Fruit fly (Drosophila melanogaster) whole organism, embryonic: ENCODE measurements around the gene Cep97.

Experiments used
- Atf6 ChIP-seq: fragments of 200-800 bp; sonication (Bioruptor generic); IDR thresholded peaks from 2 replicates; pipeline ENCODE4 v1.3.6; 2022; ENCODE audit warnings: missing biosample characterization, missing genetic modification characterization
- B-H2 ChIP-seq: fragments of 200-800 bp; sonication (Bioruptor generic); optimal IDR thresholded peaks from 2 replicates; lab custom pipeline; 2018; ENCODE audit warnings: missing biosample characterization, mild to moderate bottlenecking, missing genetic modification characterization
- CG13775 ChIP-seq: fragments of 200-800 bp; sonication (Bioruptor generic); optimal IDR thresholded peaks from 3 replicates; lab custom pipeline; 2017; ENCODE audit warnings: missing biosample characterization, mild to moderate bottlenecking, missing genetic modification characterization
- CG15011 ChIP-seq: fragments of 200-800 bp; sonication (Bioruptor generic); optimal IDR thresholded peaks from 3 replicates; lab custom pipeline; 2018; ENCODE audit warnings: missing biosample characterization, mild to moderate bottlenecking, missing genetic modification characterization
- CG15514 ChIP-seq: fragments of 200-800 bp; sonication (Bioruptor generic); optimal IDR thresholded peaks from 3 replicates; lab custom pipeline; 2017; ENCODE audit warnings: missing biosample characterization, missing genetic modification characterization, mild to moderate bottlenecking, moderate library complexity, missing genetic modification reagents
- CG15696 ChIP-seq: fragments of 200-800 bp; sonication (Bioruptor generic); optimal IDR thresholded peaks from 2 replicates; lab custom pipeline; 2019; ENCODE audit warnings: missing biosample characterization, mild to moderate bottlenecking, missing genetic modification characterization, moderate library complexity
- CG17361 ChIP-seq: fragments of 200-800 bp; sonication (Bioruptor generic); IDR thresholded peaks from 3 replicates; pipeline ENCODE4 v1.3.6; 2022; ENCODE audit warnings: missing biosample characterization, missing genetic modification characterization
- CG18764 ChIP-seq: fragments of 200-800 bp; sonication (Bioruptor generic); optimal IDR thresholded peaks from 3 replicates; lab custom pipeline; 2016; ENCODE audit warnings: missing biosample characterization, missing genetic modification characterization
- CG2889 ChIP-seq: fragments of 200-800 bp; sonication (Bioruptor generic); IDR thresholded peaks from 3 replicates; pipeline ENCODE4 v1.3.6; 2022; ENCODE audit warnings: missing biosample characterization, missing genetic modification characterization
- CG30020 ChIP-seq: fragments of 200-800 bp; optimal IDR thresholded peaks from 2 replicates; lab custom pipeline; 2019; ENCODE audit warnings: missing biosample characterization, mild to moderate bottlenecking, missing genetic modification characterization, moderate library complexity
- CG30431 ChIP-seq: fragments of 200-800 bp; sonication (Bioruptor generic); optimal IDR thresholded peaks from 2 replicates; lab custom pipeline; 2017; ENCODE audit warnings: missing biosample characterization, missing genetic modification characterization
- CG31365 ChIP-seq: fragments of 200-800 bp; sonication (Bioruptor generic); optimal IDR thresholded peaks from 2 replicates; lab custom pipeline; 2018; ENCODE audit warnings: missing biosample characterization, mild to moderate bottlenecking, missing genetic modification characterization
- CG32767 ChIP-seq: fragments of 200-800 bp; sonication (Bioruptor generic); IDR thresholded peaks from 2 replicates; pipeline ENCODE4 v1.3.6; 2022; ENCODE audit warnings: missing biosample characterization, missing genetic modification characterization
- CG3838 ChIP-seq: fragments of 200-800 bp; sonication (Bioruptor generic); optimal IDR thresholded peaks from 3 replicates; lab custom pipeline; 2016; ENCODE audit warnings: missing biosample characterization, missing genetic modification characterization
- CG4707 ChIP-seq: fragments of 200-800 bp; sonication (Bioruptor generic); optimal IDR thresholded peaks from 2 replicates; lab custom pipeline; 2018; ENCODE audit warnings: missing biosample characterization, mild to moderate bottlenecking, missing genetic modification characterization, moderate library complexity
- CG4820 ChIP-seq: fragments of 200-800 bp; sonication (Bioruptor generic); optimal IDR thresholded peaks from 3 replicates; lab custom pipeline; 2016; ENCODE audit warnings: missing biosample characterization, missing genetic modification characterization
- CG7271 ChIP-seq: fragments of 200-800 bp; sonication (Bioruptor generic); optimal IDR thresholded peaks from 2 replicates; lab custom pipeline; 2018; ENCODE audit warnings: missing biosample characterization, mild to moderate bottlenecking, missing genetic modification characterization, moderate library complexity
- CG7786 ChIP-seq: fragments of 200-800 bp; sonication (Bioruptor generic); optimal IDR thresholded peaks from 2 replicates; lab custom pipeline; 2016; ENCODE audit warnings: missing biosample characterization, missing genetic modification characterization
- CG7963 ChIP-seq: fragments of 200-800 bp; sonication (Bioruptor generic); IDR thresholded peaks from 3 replicates; pipeline ENCODE4 v1.3.6; 2022; ENCODE audit warnings: missing biosample characterization, missing genetic modification characterization; ENCODE audit not compliant: partially characterized antibody
- CG8281 ChIP-seq: fragments of 200-800 bp; sonication (Bioruptor generic); optimal IDR thresholded peaks from 2 replicates; lab custom pipeline; 2018; ENCODE audit warnings: missing biosample characterization, mild to moderate bottlenecking, missing genetic modification characterization, moderate library complexity
- Dbx ChIP-seq: fragments of 200-800 bp; sonication (Bioruptor generic); IDR thresholded peaks from 3 replicates; pipeline ENCODE4 v1.3.6; 2022; ENCODE audit warnings: missing biosample characterization, missing genetic modification characterization
- Dll ChIP-seq: fragments of 200-800 bp; sonication (Bioruptor generic); IDR thresholded peaks from 4 replicates; pipeline ENCODE4 v1.3.6; 2022; ENCODE audit warnings: missing biosample characterization, missing genetic modification characterization; ENCODE audit not compliant: partially characterized antibody
- Doc2 ChIP-seq: fragments of 200-800 bp; sonication (Bioruptor generic); IDR thresholded peaks from 2 replicates; pipeline ENCODE4 v1.3.6; 2022; ENCODE audit warnings: missing biosample characterization, missing genetic modification characterization
- ERR ChIP-seq: fragments of 200-800 bp; sonication (Bioruptor generic); optimal IDR thresholded peaks from 2 replicates; lab custom pipeline; 2016; ENCODE audit warnings: missing biosample characterization, missing genetic modification characterization
- Eip74EF ChIP-seq, 2 experiments: fragments of 200-800 bp in 1 of 2; fragments of >200 bp in 1 of 2; sonication (Bioruptor generic) in 1 of 2; optimal IDR thresholded peaks; 2 replicates each; lab custom pipeline; 2017 to 2019; ENCODE audit warnings: missing biosample characterization in 2 of 2, missing genetic modification characterization in 2 of 2, mild to moderate bottlenecking in 1 of 2, moderate library complexity in 1 of 2
- Fer2 ChIP-seq: fragments of 200-800 bp; sonication (Bioruptor generic); optimal IDR thresholded peaks from 2 replicates; lab custom pipeline; 2018; ENCODE audit warnings: missing biosample characterization, mild to moderate bottlenecking, missing genetic modification characterization, moderate library complexity
- H2.0 ChIP-seq: fragments of 200-800 bp; sonication (Bioruptor generic); IDR thresholded peaks from 2 replicates; pipeline ENCODE4 v1.3.6; 2022; ENCODE audit warnings: missing biosample characterization, missing genetic modification characterization
- HmgZ ChIP-seq: fragments of 200-800 bp; sonication (Bioruptor generic); optimal IDR thresholded peaks from 2 replicates; lab custom pipeline; 2018; ENCODE audit warnings: missing biosample characterization, mild to moderate bottlenecking, missing genetic modification characterization
- Lim3 ChIP-seq: fragments of 200-800 bp; sonication (Bioruptor generic); IDR thresholded peaks from 2 replicates; pipeline ENCODE4 v1.3.6; 2022; ENCODE audit warnings: missing biosample characterization, missing genetic modification characterization
- Max ChIP-seq: fragments of 200-800 bp; sonication (Bioruptor generic); optimal IDR thresholded peaks from 2 replicates; lab custom pipeline; 2016; ENCODE audit warnings: missing biosample characterization, mild to moderate bottlenecking, missing genetic modification characterization
- NfI ChIP-seq: fragments of 200-800 bp; sonication (Bioruptor generic); optimal IDR thresholded peaks from 3 replicates; lab custom pipeline; 2018; ENCODE audit warnings: missing biosample characterization, mild to moderate bottlenecking, missing genetic modification characterization, moderate library complexity
- Rfx ChIP-seq: fragments of 200-800 bp; sonication (Bioruptor generic); IDR thresholded peaks from 2 replicates; pipeline ENCODE4 v1.3.6; 2022; ENCODE audit warnings: missing biosample characterization, missing genetic modification characterization
- Sry-β ChIP-seq: fragments of 200-800 bp; sonication (Bioruptor generic); optimal IDR thresholded peaks from 2 replicates; lab custom pipeline; 2018; ENCODE audit warnings: missing biosample characterization, mild to moderate bottlenecking, missing genetic modification characterization, moderate library complexity
- Sry-δ ChIP-seq: fragments of 200-800 bp; sonication (Bioruptor generic); optimal IDR thresholded peaks from 2 replicates; lab custom pipeline; 2016; ENCODE audit warnings: missing biosample characterization, missing genetic modification characterization
- amos ChIP-seq: fragments of 200-800 bp; sonication (Bioruptor generic); IDR thresholded peaks from 2 replicates; pipeline ENCODE4 v1.3.6; 2022; ENCODE audit warnings: missing biosample characterization, missing genetic modification characterization; ENCODE audit not compliant: partially characterized antibody
- ase ChIP-seq: fragments of 200-800 bp; sonication (Bioruptor generic); IDR thresholded peaks from 3 replicates; pipeline ENCODE4 v1.3.6; 2022; ENCODE audit warnings: missing biosample characterization, missing genetic modification characterization
- cad ChIP-seq: fragments of >200 bp; optimal IDR thresholded peaks from 2 replicates; lab custom pipeline; 2017; ENCODE audit warnings: missing biosample characterization, missing genetic modification characterization
- cas ChIP-seq: fragments of 200-800 bp; sonication (Bioruptor generic); IDR thresholded peaks from 2 replicates; pipeline ENCODE4 v1.3.6; 2022; ENCODE audit warnings: missing biosample characterization, missing genetic modification characterization
- dati ChIP-seq: fragments of 200-800 bp; sonication (Bioruptor generic); IDR thresholded peaks from 2 replicates; pipeline ENCODE4 v1.3.6; 2022; ENCODE audit warnings: missing biosample characterization, missing genetic modification characterization
- dmrt99B ChIP-seq: fragments of 200-800 bp; sonication (Bioruptor generic); optimal IDR thresholded peaks from 2 replicates; lab custom pipeline; 2018; ENCODE audit warnings: missing biosample characterization, mild to moderate bottlenecking, missing genetic modification characterization, moderate library complexity
- fd96Cb ChIP-seq: fragments of 200-800 bp; sonication (Bioruptor generic); optimal IDR thresholded peaks from 2 replicates; lab custom pipeline; 2018; ENCODE audit warnings: missing biosample characterization, mild to moderate bottlenecking, missing genetic modification characterization, moderate library complexity
- ftz-f1 ChIP-seq: fragments of 200-800 bp; sonication (Bioruptor generic); optimal IDR thresholded peaks from 2 replicates; lab custom pipeline; 2016; ENCODE audit warnings: missing biosample characterization, missing genetic modification characterization
- grn ChIP-seq: fragments of 200-800 bp; sonication (Bioruptor generic); optimal IDR thresholded peaks from 3 replicates; lab custom pipeline; 2017; ENCODE audit warnings: missing biosample characterization, missing genetic modification characterization
- gt ChIP-seq: fragments of 200-800 bp; sonication (Bioruptor generic); IDR thresholded peaks from 2 replicates; pipeline ENCODE4 v1.3.6; 2022; ENCODE audit warnings: missing biosample characterization, missing genetic modification characterization
- jigr1 ChIP-seq: fragments of 200-800 bp; sonication (Bioruptor generic); IDR thresholded peaks from 3 replicates; pipeline ENCODE4 v1.3.6; 2022; ENCODE audit warnings: missing biosample characterization, missing genetic modification characterization
- knrl ChIP-seq: fragments of 200-800 bp; sonication (Bioruptor generic); IDR thresholded peaks from 3 replicates; pipeline ENCODE4 v1.3.6; 2022; ENCODE audit warnings: missing biosample characterization, missing genetic modification characterization; ENCODE audit not compliant: partially characterized antibody
- nau ChIP-seq: fragments of 200-800 bp; sonication (Bioruptor generic); optimal IDR thresholded peaks from 3 replicates; lab custom pipeline; 2017; ENCODE audit warnings: missing biosample characterization, mild to moderate bottlenecking, missing genetic modification characterization, missing genetic modification reagents
- sd ChIP-seq: fragments of 200-800 bp; sonication (Bioruptor generic); optimal IDR thresholded peaks from 3 replicates; lab custom pipeline; 2018; ENCODE audit warnings: missing biosample characterization, mild to moderate bottlenecking, missing genetic modification characterization, moderate library complexity
- sisA ChIP-seq: fragments of 200-800 bp; sonication (Bioruptor generic); IDR thresholded peaks from 2 replicates; pipeline ENCODE4 v1.3.6; 2022; ENCODE audit warnings: missing biosample characterization, missing genetic modification characterization
- tgo ChIP-seq: fragments of 200-800 bp; sonication (Bioruptor generic); IDR thresholded peaks from 3 replicates; pipeline ENCODE4 v1.3.6; 2022; ENCODE audit warnings: missing biosample characterization, missing genetic modification characterization
- trem ChIP-seq: fragments of 200-800 bp; optimal IDR thresholded peaks from 3 replicates; lab custom pipeline; 2019; ENCODE audit warnings: missing biosample characterization, mild to moderate bottlenecking, missing genetic modification characterization, moderate library complexity
- ttk ChIP-seq: fragments of 200-800 bp; sonication (Bioruptor generic); IDR thresholded peaks from 2 replicates; pipeline ENCODE4 v2.1.2; 2022; ENCODE audit warnings: missing biosample characterization, missing genetic modification characterization

The Cep97 gene

DNA sequence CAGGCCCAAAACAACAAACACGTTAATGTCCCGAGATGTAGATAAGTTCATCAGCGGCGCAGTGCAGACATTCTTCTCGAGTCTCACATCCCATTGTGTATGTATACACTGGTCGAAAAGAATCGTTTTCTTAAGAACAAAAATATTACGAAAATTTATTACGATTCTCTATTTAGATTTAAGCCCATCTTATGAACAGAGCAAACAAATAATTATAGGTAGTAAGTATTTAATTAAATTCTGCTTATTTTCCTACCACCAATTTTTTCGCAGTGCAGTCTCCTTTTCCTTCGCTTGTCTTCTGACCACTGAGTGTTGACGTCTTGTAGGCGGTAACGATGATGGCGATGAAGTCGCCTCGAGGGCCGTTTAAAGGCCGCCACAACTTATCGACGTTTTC, 6.1 kb upstream of the Cep97 start (continued):
- TF ChIP-seq CG7963 (GFP tag; lab: Robert Waterston, UW) (no peak), Dll (GFP tag; lab: Robert Waterston, UW) (no peak), CG15696 (peak; percentile 93), Sry-δ (no peak), CG30020 (tag; lab: Kevin White, UChicago) (no peak), ERR (GFP tag; lab: Kevin White, UChicago) (no peak), cad (GFP tag; lab: Kevin White, UChicago) (no peak), jigr1 (GFP tag; lab: Robert Waterston, UW) (no peak), CG32767 (GFP tag; lab: Robert Waterston, UW) (0 out of 2 replicates have a peak, but pooled peaks have one; percentile 31), CG7786 (GFP tag; lab: Kevin White, UChicago) (peak; percentile 44), CG18764 (GFP tag; lab: Kevin White, UChicago) (no peak), knrl (GFP tag; lab: Robert Waterston, UW) (no peak), CG7271 (peak; percentile 71), Lim3 (no peak), CG8281 (no peak), Sry-β (GFP tag; lab: Kevin White, UChicago) (no peak), trem (tag; lab: Kevin White, UChicago) (peak; percentile 54), CG17361 (GFP tag; lab: Robert Waterston, UW) (0 out of 3 replicates have a peak, but pooled peaks have one; percentile 38), sisA (GFP tag; lab: Robert Waterston, UW) (no peak), CG4820 (peak; percentile 30), CG3838 (no peak), dmrt99B (tag; lab: Kevin White, UChicago) (no peak), cas (GFP tag; lab: Robert Waterston, UW) (no peak), gt (GFP tag; lab: Robert Waterston, UW) (no peak), Rfx (GFP tag; lab: Robert Waterston, UW) (no peak), HmgZ (tag; lab: Kevin White, UChicago) (no peak), amos (GFP tag; lab: Robert Waterston, UW) (no peak), ftz-f1 (GFP tag; lab: Kevin White, UChicago) (no peak), grn (peak; percentile 45), Dbx (GFP tag; lab: Robert Waterston, UW) (no peak), CG15514 (GFP tag; lab: Kevin White, UChicago) (no peak), tgo (GFP tag; lab: Robert Waterston, UW) (no peak; the same call in 2 of the 3 replicates), Max (no peak), CG15011 (no peak), Atf6 (no peak), CG13775 (peak; percentile 65), NfI (GFP tag; lab: Kevin White, UChicago) (no peak), CG4707 (no peak), Fer2 (no peak), ase (GFP tag; lab: Robert Waterston, UW) (no peak), CG2889 (no peak), nau (no peak), sd (tag; lab: Kevin White, UChicago) (no peak), dati (GFP tag; lab: Robert Waterston, UW) (no peak), Eip74EF (GFP tag; optimal IDR thresholded peaks at IDR 0.05; lab: Kevin White, UChicago) (no peak), B-H2 (no peak), fd96Cb (tag; lab: Kevin White, UChicago) (peak; percentile 58), CG31365 (tag; lab: Kevin White, UChicago) (no peak), ttk (GFP tag; lab: Robert Waterston, UW) (no peak), H2.0 (GFP tag; lab: Robert Waterston, UW) (peak; percentile 24; the same call in 1 of the 2 replicates), CG30431 (GFP tag; lab: Kevin White, UChicago) (peak; percentile 17), Doc2 (GFP tag; lab: Robert Waterston, UW) (no peak)
